Fruit fly (Drosophila melanogaster) whole organism, prepupa: ENCODE results near the gene CG5644.

ENCODE experiments used
- CG10631 ChIP-seq: fragments of 200-800 bp; sonication (Bioruptor generic); optimal IDR thresholded peaks from 2 replicates; lab custom pipeline; 2016; ENCODE audit warnings: missing biosample characterization, missing genetic modification characterization
- CG11294 ChIP-seq: fragments of 200-800 bp; sonication (Bioruptor generic); IDR thresholded peaks from 2 replicates; pipeline ENCODE4 v1.3.6; 2022; ENCODE audit warnings: missing biosample characterization, missing genetic modification characterization
- CG11762 ChIP-seq: fragments of 200-800 bp; sonication (Bioruptor generic); optimal IDR thresholded peaks from 3 replicates; lab custom pipeline; 2016; ENCODE audit warnings: missing biosample characterization, missing genetic modification characterization; ENCODE audit not compliant: insufficient read depth
- CG11902 ChIP-seq: fragments of 200-800 bp; sonication (Bioruptor generic); optimal IDR thresholded peaks from 3 replicates; lab custom pipeline; 2016; ENCODE audit warnings: missing biosample characterization, missing genetic modification characterization
- CG15336 ChIP-seq: fragments of 200-800 bp; sonication (Bioruptor generic); IDR thresholded peaks from 2 replicates; pipeline ENCODE4 v1.3.6; 2022; ENCODE audit warnings: missing biosample characterization, missing genetic modification characterization
- CG32006 ChIP-seq: fragments of 200-800 bp; sonication (Bioruptor generic); optimal IDR thresholded peaks from 3 replicates; lab custom pipeline; 2017; ENCODE audit warnings: missing biosample characterization, mild to moderate bottlenecking, missing genetic modification characterization
- CG3919 ChIP-seq: fragments of 200-800 bp; sonication (Bioruptor generic); optimal IDR thresholded peaks from 3 replicates; lab custom pipeline; 2016; ENCODE audit warnings: missing biosample characterization, missing genetic modification characterization
- CG6163 ChIP-seq: fragments of 200-800 bp; sonication (Bioruptor generic); IDR thresholded peaks from 3 replicates; pipeline ENCODE4 v1.3.6; 2022; ENCODE audit warnings: missing biosample characterization, missing genetic modification characterization
- CG6276 ChIP-seq: fragments of 200-800 bp; sonication (Bioruptor generic); optimal IDR thresholded peaks from 2 replicates; lab custom pipeline; 2017; ENCODE audit warnings: missing biosample characterization, mild to moderate bottlenecking, missing genetic modification characterization
- CG6792 ChIP-seq: fragments of 200-800 bp; sonication (Bioruptor generic); optimal IDR thresholded peaks from 3 replicates; lab custom pipeline; 2016; ENCODE audit warnings: missing biosample characterization, missing genetic modification characterization
- CG6854 ChIP-seq: fragments of 200-800 bp; sonication (Bioruptor generic); optimal IDR thresholded peaks from 2 replicates; lab custom pipeline; 2017; ENCODE audit warnings: missing biosample characterization, mild to moderate bottlenecking, missing genetic modification characterization
- CG8319 ChIP-seq: fragments of 200-800 bp; sonication (Bioruptor generic); optimal IDR thresholded peaks from 3 replicates; lab custom pipeline; 2016; ENCODE audit warnings: missing biosample characterization, missing genetic modification characterization
- CG8632 ChIP-seq: fragments of 200-800 bp; sonication (Bioruptor generic); optimal IDR thresholded peaks from 3 replicates; lab custom pipeline; 2016; ENCODE audit warnings: missing biosample characterization, missing genetic modification characterization
- Eip78C ChIP-seq: fragments of 200-800 bp; sonication (Bioruptor generic); peaks from one replicate; lab custom pipeline; 2016; ENCODE audit warnings: missing biosample characterization, missing genetic modification characterization
- Ets96B ChIP-seq: fragments of 200-800 bp; optimal IDR thresholded peaks from 2 replicates; lab custom pipeline; 2019; ENCODE audit warnings: missing biosample characterization, mild to moderate bottlenecking, missing genetic modification characterization, moderate library complexity
- Gug ChIP-seq: fragments of 200-800 bp; sonication (Bioruptor generic); IDR thresholded peaks from 2 replicates; pipeline ENCODE4 v1.3.6; 2022; ENCODE audit warnings: missing biosample characterization, missing genetic modification characterization
- Hr38 ChIP-seq: sonication (Bioruptor generic); optimal IDR thresholded peaks from 2 replicates; lab custom pipeline; 2016; ENCODE audit warnings: missing biosample characterization, missing genetic modification characterization
- Hr39 ChIP-seq: fragments of 200-800 bp; sonication (Bioruptor generic); optimal IDR thresholded peaks from 2 replicates; lab custom pipeline; 2016; ENCODE audit warnings: missing biosample characterization, missing genetic modification characterization
- Hr4 ChIP-seq: fragments of 200-800 bp; sonication (Bioruptor generic); optimal IDR thresholded peaks from 3 replicates; lab custom pipeline; 2016; ENCODE audit warnings: missing biosample characterization, missing genetic modification characterization
- Met ChIP-seq: fragments of 200-800 bp; sonication (Bioruptor generic); optimal IDR thresholded peaks from 3 replicates; lab custom pipeline; 2016; ENCODE audit warnings: missing biosample characterization, missing genetic modification characterization
- Sox102F ChIP-seq: fragments of 200-800 bp; sonication (Bioruptor generic); optimal IDR thresholded peaks from 2 replicates; lab custom pipeline; 2016; ENCODE audit warnings: missing biosample characterization, mild to moderate bottlenecking, missing genetic modification characterization
- Sox15 ChIP-seq: fragments of 200-800 bp; sonication (Bioruptor generic); optimal IDR thresholded peaks from 3 replicates; lab custom pipeline; 2016; ENCODE audit warnings: missing biosample characterization, missing genetic modification characterization
- acj6 ChIP-seq: fragments of 200-800 bp; sonication (Bioruptor generic); optimal IDR thresholded peaks from 3 replicates; lab custom pipeline; 2016; ENCODE audit warnings: missing biosample characterization, missing genetic modification characterization
- cyc ChIP-seq: fragments of 200-800 bp; sonication (Bioruptor generic); optimal IDR thresholded peaks from 3 replicates; lab custom pipeline; 2016; ENCODE audit warnings: missing biosample characterization, missing genetic modification characterization
- dac ChIP-seq: fragments of 200-800 bp; sonication (Bioruptor generic); optimal IDR thresholded peaks from 2 replicates; lab custom pipeline; 2017; ENCODE audit warnings: missing biosample characterization, mild to moderate bottlenecking, missing genetic modification characterization
- dsx ChIP-seq: fragments of 200-800 bp; optimal IDR thresholded peaks from 3 replicates; lab custom pipeline; 2019; ENCODE audit warnings: missing biosample characterization, mild to moderate bottlenecking, missing genetic modification characterization, moderate library complexity; ENCODE audit not compliant: poor library complexity, severe bottlenecking
- fd59A ChIP-seq: fragments of 200-800 bp; sonication (Bioruptor generic); optimal IDR thresholded peaks from 2 replicates; lab custom pipeline; 2017; ENCODE audit warnings: missing biosample characterization, mild to moderate bottlenecking, missing genetic modification characterization, missing genetic modification reagents
- fd85E ChIP-seq: fragments of 200-800 bp; sonication (Bioruptor generic); optimal IDR thresholded peaks from 3 replicates; lab custom pipeline; 2016; ENCODE audit warnings: missing biosample characterization, missing genetic modification characterization
- fkh ChIP-seq: fragments of 200-800 bp; sonication (Bioruptor generic); optimal IDR thresholded peaks from 3 replicates; lab custom pipeline; 2017; ENCODE audit warnings: missing biosample characterization, mild to moderate bottlenecking, missing genetic modification characterization, moderate library complexity
- net ChIP-seq: fragments of 200-800 bp; sonication (Bioruptor generic); optimal IDR thresholded peaks from 3 replicates; lab custom pipeline; 2016; ENCODE audit warnings: missing biosample characterization, missing genetic modification characterization
- spab ChIP-seq: fragments of 200-800 bp; sonication (Bioruptor generic); optimal IDR thresholded peaks from 2 replicates; lab custom pipeline; 2017; ENCODE audit warnings: missing biosample characterization, mild to moderate bottlenecking, missing genetic modification characterization, missing genetic modification reagents
- topi ChIP-seq: fragments of 200-800 bp; sonication (Bioruptor generic); optimal IDR thresholded peaks from 3 replicates; lab custom pipeline; 2016; ENCODE audit warnings: missing biosample characterization, missing genetic modification characterization

The CG5644 gene

dm6 chr3L:8949823-8950222 lies 29.9 kb downstream of the CG5644 start:
- TF ChIP-seq CG11294 = no peak
- TF ChIP-seq CG11762 (GFP tag; lab: Kevin White, UChicago) = no peak
- no peak for TF ChIP-seq CG6276 (GFP tag; lab: Kevin White, UChicago)
- TF ChIP-seq acj6 = no peak

DNA sequence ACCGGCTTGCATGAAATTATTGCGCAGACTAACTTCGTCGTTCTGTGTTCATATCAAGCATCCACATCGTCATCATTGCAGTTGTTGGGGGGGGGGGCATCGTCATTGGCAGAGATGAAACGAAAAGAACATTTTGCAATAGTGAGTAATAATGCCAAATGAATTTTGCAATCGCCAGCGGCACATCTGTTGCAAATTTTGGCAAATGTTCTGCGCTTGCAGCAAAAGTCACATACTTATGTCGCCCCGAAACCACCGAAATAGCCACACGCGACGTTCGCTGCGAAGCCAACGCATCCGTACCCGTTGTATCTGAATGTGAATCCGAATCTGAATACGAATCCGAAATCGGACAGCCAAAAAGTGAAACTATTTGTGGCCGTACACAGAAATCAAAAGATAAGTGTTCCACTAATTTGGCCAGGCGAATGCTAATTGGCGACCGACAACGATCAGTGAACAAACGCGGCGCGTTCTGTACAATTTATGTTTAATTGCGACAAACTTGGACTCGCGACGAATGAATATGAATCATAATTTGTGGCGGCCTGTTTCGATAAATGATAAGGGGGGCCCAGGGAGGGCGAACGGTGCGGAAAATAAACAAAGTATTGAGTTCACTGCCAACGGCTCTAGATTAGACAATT lies 31.7 kb downstream of the CG5644 start:
- peak; percentile 58 for TF ChIP-seq fkh
- no peak for TF ChIP-seq fd59A
- peak; percentile 55 for TF ChIP-seq net (GFP tag; lab: Kevin White, UChicago)

DNA sequence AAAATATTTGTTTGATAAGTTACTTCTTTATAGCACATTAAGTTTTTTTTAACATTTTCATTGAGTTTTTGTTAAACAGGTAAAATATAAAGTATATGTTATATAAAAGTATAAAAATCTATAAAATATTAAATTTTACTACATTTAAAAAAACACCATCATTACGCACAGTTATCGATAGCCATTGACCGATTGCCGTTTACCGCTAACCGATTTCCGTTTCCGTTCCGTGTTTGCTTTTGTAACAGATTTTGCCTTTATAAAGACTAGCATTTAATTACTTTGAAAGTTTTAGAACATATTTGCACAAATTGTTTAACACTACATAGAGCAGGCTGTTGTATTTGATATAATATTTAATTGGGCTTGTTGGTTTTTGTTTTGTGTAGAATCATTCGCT lies 40.0 kb downstream of the CG5644 start:
- TF ChIP-seq dac (GFP tag; lab: Kevin White, UChicago) (no peak), Hr38 (GFP tag; lab: Kevin White, UChicago) (no peak), Hr39 (no peak), Gug (no peak), Ets96B (tag; lab: Kevin White, UChicago) (no peak), CG32006 (GFP tag; lab: Kevin White, UChicago) (no peak), CG11902 (GFP tag; lab: Kevin White, UChicago) (no peak), CG8319 (GFP tag; lab: Kevin White, UChicago) (no peak), CG6792 (no peak), fd85E (GFP tag; lab: Kevin White, UChicago) (no peak), CG8632 (GFP tag; lab: Kevin White, UChicago) (no peak), CG3919 (GFP tag; lab: Kevin White, UChicago) (no peak)
- TF ChIP-seq, all 60 proteins: peak for 0

dm6 chr3L:8931916-8932315 lies 47.8 kb downstream of the CG5644 start:
- TF ChIP-seq Eip78C (peak; percentile 88), Sox15 (no peak), Met (GFP tag; lab: Kevin White, UChicago) (peak; percentile 38), Sox102F (peak; percentile 36)
- TF ChIP-seq, all 60 proteins: peak for 3

dm6 chr3L:8929527-8929926 lies 50.2 kb downstream of the CG5644 start:
- TF ChIP-seq CG10631 (GFP tag; lab: Kevin White, UChicago) (no peak), topi (no peak), dsx (GFP tag; lab: Kevin White, UChicago) (no peak), Eip78C (peak; percentile 51), cyc (GFP tag; lab: Kevin White, UChicago) (no peak), CG15336 (GFP tag; lab: Robert Waterston, UW) (0 out of 2 replicates have a peak, but pooled peaks have one; percentile 33), spab (GFP tag; lab: Kevin White, UChicago) (no peak), CG8632 (GFP tag; lab: Kevin White, UChicago) (no peak), Met (GFP tag; lab: Kevin White, UChicago) (no peak), CG6163 (no peak), CG6854 (no peak), Hr4 (GFP tag; lab: Kevin White, UChicago) (peak; percentile 33)
- TF ChIP-seq, all 60 proteins: peak for 3
